Worm (Caenorhabditis elegans): ENCODE measurements around the gene best-22.
A peak's percentile ranks its signal among the peaks of the same experiment; 100 is the strongest.
"Not testable (repeated sequence)": the region's sequence is repeated elsewhere in the genome, so short reads cannot be mapped to it uniquely, and the experiment has no call there.

best-22 gene

ce11 chrIV:12311597-12311996 lies 38.1 kb upstream of the best-22 start, which contains the start of gene oac-58:
TSS of gene oac-58 (minus strand) at chrIV:12311697.
- no peak for TF ChIP-seq nhr-28 (tag; optimal IDR thresholded peaks at IDR 0.05)
- no peak for TF ChIP-seq sptf-1 (tag; optimal IDR thresholded peaks at IDR 0.05)
- TF ChIP-seq ham-2 (GFP tag; optimal IDR thresholded peaks at IDR 0.05): no peak
- no peak for TF ChIP-seq cnd-1 (tag; optimal IDR thresholded peaks at IDR 0.05)
- TF ChIP-seq lsy-2 (tag; optimal IDR thresholded peaks at IDR 0.05): no peak
- TF ChIP-seq nhr-12 (tag; optimal IDR thresholded peaks at IDR 0.05): no peak
- TF ChIP-seq mab-5 (tag; optimal IDR thresholded peaks at IDR 0.05): no peak
- no peak for TF ChIP-seq blmp-1 (tag; optimal IDR thresholded peaks at IDR 0.05)
- TF ChIP-seq unc-62 (GFP tag; optimal IDR thresholded peaks at IDR 0.05): no peak
- no peak for TF ChIP-seq unc-39 (tag; optimal IDR thresholded peaks at IDR 0.05)

ce11 chrIV:12326932-12327331 lies 22.8 kb upstream of the best-22 start, which contains the start of gene F19B6.3:
TSS of gene F19B6.3 (plus strand) at chrIV:12327232.
- TF ChIP-seq ceh-39 (tag; optimal IDR thresholded peaks at IDR 0.05); lin-13 (tag; optimal IDR thresholded peaks at IDR 0.05); tbx-8 (GFP tag; optimal IDR thresholded peaks at IDR 0.05): not testable (repeated sequence)

- peak; percentile 8 for TF ChIP-seq mep-1 (tag; optimal IDR thresholded peaks at IDR 0.05)
- no peak for TF ChIP-seq ceh-83 (GFP tag; optimal IDR thresholded peaks at IDR 0.05)
These were observed 18.8 kb upstream of the best-22 start, which contains the start of gene ufd-1 for ce11 chrIV:12330840-12331359. TSS of gene ufd-1 (minus strand) at chrIV:12330890.

ce11 chrIV:12334142-12334541 lies 15.6 kb upstream of the best-22 start:
- TF ChIP-seq snpc-4 (tag; optimal IDR thresholded peaks at IDR 0.05): no peak
- no peak for TF ChIP-seq bed-3 (GFP tag; optimal IDR thresholded peaks at IDR 0.05)
- no peak for TF ChIP-seq nhr-12 (tag; optimal IDR thresholded peaks at IDR 0.05)
- TF ChIP-seq flh-1 (GFP tag; optimal IDR thresholded peaks at IDR 0.05): no peak
- TF ChIP-seq mep-1 (tag; optimal IDR thresholded peaks at IDR 0.05): no peak
- TF ChIP-seq nhr-237 (tag; optimal IDR thresholded peaks at IDR 0.05): no peak
- TF ChIP-seq ceh-83 (GFP tag; optimal IDR thresholded peaks at IDR 0.05): no peak
- TF ChIP-seq mab-5 (tag; optimal IDR thresholded peaks at IDR 0.05): no peak
- no peak for TF ChIP-seq cnd-1 (tag; optimal IDR thresholded peaks at IDR 0.05)
- TF ChIP-seq unc-120 (tag; optimal IDR thresholded peaks at IDR 0.05; ENCODE audit: poor library complexity, severe bottlenecking): no peak

ce11 chrIV:12334708-12335107 lies 15.0 kb upstream of the best-22 start:
- TF ChIP-seq nhr-2 (tag; optimal IDR thresholded peaks at IDR 0.05) (no peak), ceh-43 (GFP tag; optimal IDR thresholded peaks at IDR 0.05) (no peak)

ce11 chrIV:12335248-12335647 lies 14.5 kb upstream of the best-22 start:
- TF ChIP-seq hlh-1 (tag; optimal IDR thresholded peaks at IDR 0.05) (no peak), unc-120 (tag; optimal IDR thresholded peaks at IDR 0.05; ENCODE audit: poor library complexity, severe bottlenecking) (no peak), pha-4 (tag; optimal IDR thresholded peaks at IDR 0.05) (no peak), mab-5 (tag; optimal IDR thresholded peaks at IDR 0.05) (no peak), snpc-4 (tag; optimal IDR thresholded peaks at IDR 0.05) (no peak), lin-32 (GFP tag; optimal IDR thresholded peaks at IDR 0.05) (no peak), ces-1 (GFP tag; optimal IDR thresholded peaks at IDR 0.05) (no peak), elt-3 (tag; optimal IDR thresholded peaks at IDR 0.05) (no peak), lin-13 (tag; optimal IDR thresholded peaks at IDR 0.05) (no peak)

- TF ChIP-seq unc-62 (GFP tag; optimal IDR thresholded peaks at IDR 0.05) (no peak), mls-2 (tag; optimal IDR thresholded peaks at IDR 0.05) (no peak), drap-1 (GFP tag; optimal IDR thresholded peaks at IDR 0.05) (no peak), elt-3 (tag; optimal IDR thresholded peaks at IDR 0.05) (no peak), lsy-2 (tag; optimal IDR thresholded peaks at IDR 0.05) (no peak), ceh-83 (GFP tag; optimal IDR thresholded peaks at IDR 0.05) (no peak), sem-2 (GFP tag; optimal IDR thresholded peaks at IDR 0.05) (no peak), mab-5 (tag; optimal IDR thresholded peaks at IDR 0.05) (no peak), zip-8 (tag; optimal IDR thresholded peaks at IDR 0.05) (no peak), ceh-43 (GFP tag; optimal IDR thresholded peaks at IDR 0.05) (no peak), unc-120 (tag; optimal IDR thresholded peaks at IDR 0.05; ENCODE audit: poor library complexity, severe bottlenecking) (no peak), nhr-237 (tag; optimal IDR thresholded peaks at IDR 0.05) (no peak), elt-1 (tag; optimal IDR thresholded peaks at IDR 0.05; ENCODE audit: borderline replicate concordance, insufficient read depth) (no peak), bed-3 (GFP tag; optimal IDR thresholded peaks at IDR 0.05) (no peak), ces-1 (GFP tag; optimal IDR thresholded peaks at IDR 0.05) (no peak), lin-13 (tag; optimal IDR thresholded peaks at IDR 0.05) (no peak), nhr-28 (tag; optimal IDR thresholded peaks at IDR 0.05) (no peak)
These were observed 13.9 kb upstream of the best-22 start, which contains the start of gene F19B6.1 for ce11 chrIV:12335798-12336197. TSS of gene F19B6.1 (minus strand) at chrIV:12336075.
